Worm (Caenorhabditis elegans) whole organism, L3 larva: ENCODE results near the gene Y23B4A.1.

ENCODE experiments used
- eor-1 ChIP-seq, 2 experiments: fragments of 150-350 bp; optimal IDR thresholded peaks; 2 replicates each; lab custom pipeline; 2014 to 2018; ENCODE audit warnings: missing biosample characterization in 2 of 2, missing genetic modification characterization in 2 of 2
- mdl-1 ChIP-seq: fragments of 150-350 bp; optimal IDR thresholded peaks from 2 replicates; lab custom pipeline; 2014; ENCODE audit warnings: missing biosample characterization, missing genetic modification characterization

- TF ChIP-seq eor-1 (tag; optimal IDR thresholded peaks at IDR 0.05; lab: Kevin White, UChicago) = no peak
- TF ChIP-seq mdl-1 = no peak
Observed at ce11 chrX:5956130-5956529, 38.9 kb upstream of the Y23B4A.1 start.
